Fruit fly (Drosophila melanogaster) whole organism, embryonic: ENCODE measurements around the gene pbl.

Source experiments
- CG10209 ChIP-seq: fragments of 200-800 bp; sonication (Bioruptor generic); optimal IDR thresholded peaks from 3 replicates; lab custom pipeline; 2017; ENCODE audit warnings: missing biosample characterization, mild to moderate bottlenecking, missing genetic modification characterization, missing genetic modification reagents
- CG1024 ChIP-seq: fragments of 200-800 bp; sonication (Bioruptor generic); IDR thresholded peaks from 2 replicates; pipeline ENCODE4 v1.3.6; 2022; ENCODE audit warnings: missing biosample characterization, missing genetic modification characterization
- CG11247 ChIP-seq: fragments of 200-800 bp; sonication (Bioruptor generic); IDR thresholded peaks from 2 replicates; pipeline ENCODE4 v1.3.6; 2022; ENCODE audit warnings: missing biosample characterization, missing genetic modification characterization
- CG11695 ChIP-seq: fragments of 200-800 bp; sonication (Bioruptor generic); IDR thresholded peaks from 3 replicates; pipeline ENCODE4 v1.3.6; 2022; ENCODE audit warnings: missing biosample characterization, missing genetic modification characterization
- CG12071 ChIP-seq: fragments of 200-800 bp; sonication (Bioruptor generic); optimal IDR thresholded peaks from 3 replicates; lab custom pipeline; 2018; ENCODE audit warnings: missing biosample characterization, mild to moderate bottlenecking, missing genetic modification characterization
- CG12104 ChIP-seq: fragments of 200-800 bp; sonication (Bioruptor generic); optimal IDR thresholded peaks from 3 replicates; lab custom pipeline; 2016; ENCODE audit warnings: missing biosample characterization, missing genetic modification characterization
- CG12155 ChIP-seq: fragments of 200-800 bp; sonication (Bioruptor generic); optimal IDR thresholded peaks from 3 replicates; lab custom pipeline; 2016; ENCODE audit warnings: missing biosample characterization, missing genetic modification characterization
- CG12391 ChIP-seq: fragments of 200-800 bp; sonication (Bioruptor generic); optimal IDR thresholded peaks from 3 replicates; lab custom pipeline; 2018; ENCODE audit warnings: missing biosample characterization, mild to moderate bottlenecking, missing genetic modification characterization, moderate library complexity
- CG13287 ChIP-seq: fragments of 200-800 bp; sonication (Bioruptor generic); IDR thresholded peaks from 2 replicates; pipeline ENCODE4 v1.3.6; 2022; ENCODE audit warnings: missing biosample characterization, missing genetic modification characterization; ENCODE audit not compliant: partially characterized antibody
- CG14667 ChIP-seq: fragments of 200-800 bp; sonication (Bioruptor generic); IDR thresholded peaks from 2 replicates; pipeline ENCODE4 v1.3.6; 2022; ENCODE audit warnings: missing biosample characterization, missing genetic modification characterization
- CG16813 ChIP-seq: fragments of 200-800 bp; sonication (Bioruptor generic); IDR thresholded peaks from 3 replicates; pipeline ENCODE4 v1.3.6; 2022; ENCODE audit warnings: missing biosample characterization, missing genetic modification characterization; ENCODE audit not compliant: partially characterized antibody
- CG2199 ChIP-seq: fragments of 200-800 bp; sonication (Bioruptor generic); IDR thresholded peaks from 3 replicates; pipeline ENCODE4 v1.3.6; 2022; ENCODE audit warnings: missing biosample characterization, missing genetic modification characterization
- CG2202 ChIP-seq: fragments of 200-800 bp; sonication (Bioruptor generic); optimal IDR thresholded peaks from 2 replicates; lab custom pipeline; 2018; ENCODE audit warnings: missing biosample characterization, mild to moderate bottlenecking, missing genetic modification characterization
- CG3281 ChIP-seq: fragments of 200-800 bp; sonication (Bioruptor generic); optimal IDR thresholded peaks from 3 replicates; lab custom pipeline; 2017; ENCODE audit warnings: missing biosample characterization, mild to moderate bottlenecking, missing genetic modification characterization
- CG3407 ChIP-seq: fragments of 200-800 bp; sonication (Bioruptor generic); optimal IDR thresholded peaks from 2 replicates; lab custom pipeline; 2018; ENCODE audit warnings: missing biosample characterization, mild to moderate bottlenecking, missing genetic modification characterization
- CG7839 ChIP-seq: fragments of 200-800 bp; sonication (Bioruptor generic); optimal IDR thresholded peaks from 3 replicates; lab custom pipeline; 2018; ENCODE audit warnings: missing biosample characterization, mild to moderate bottlenecking, missing genetic modification characterization, moderate library complexity
- CoRest ChIP-seq: fragments of 200-800 bp; sonication (Bioruptor generic); optimal IDR thresholded peaks from 3 replicates; lab custom pipeline; 2018; ENCODE audit warnings: missing biosample characterization, mild to moderate bottlenecking, missing genetic modification characterization, moderate library complexity
- Eip74EF ChIP-seq, 2 experiments: fragments of 200-800 bp in 1 of 2; fragments of >200 bp in 1 of 2; sonication (Bioruptor generic) in 1 of 2; optimal IDR thresholded peaks; 2 replicates each; lab custom pipeline; 2017 to 2019; ENCODE audit warnings: missing biosample characterization in 2 of 2, missing genetic modification characterization in 2 of 2, mild to moderate bottlenecking in 1 of 2, moderate library complexity in 1 of 2
- Hsf ChIP-seq: fragments of 200-800 bp; sonication (Bioruptor generic); optimal IDR thresholded peaks from 3 replicates; lab custom pipeline; 2016; ENCODE audit warnings: missing biosample characterization, missing genetic modification characterization
- Meics ChIP-seq: fragments of 200-800 bp; sonication (Bioruptor generic); optimal IDR thresholded peaks from 2 replicates; lab custom pipeline; 2017; ENCODE audit warnings: missing biosample characterization, mild to moderate bottlenecking, missing genetic modification characterization
- PHDP ChIP-seq: fragments of 200-800 bp; sonication (Bioruptor generic); optimal IDR thresholded peaks from 3 replicates; lab custom pipeline; 2018; ENCODE audit warnings: missing biosample characterization, mild to moderate bottlenecking, missing genetic modification characterization, moderate library complexity
- Rx ChIP-seq: fragments of 200-800 bp; sonication (Bioruptor generic); IDR thresholded peaks from 2 replicates; pipeline ENCODE4 v1.3.6; 2022; ENCODE audit warnings: missing biosample characterization, missing genetic modification characterization
- Scr ChIP-seq: fragments of 200-800 bp; sonication (Bioruptor generic); IDR thresholded peaks from 2 replicates; pipeline ENCODE4 v1.3.6; 2022; ENCODE audit warnings: missing biosample characterization, missing genetic modification characterization; ENCODE audit not compliant: partially characterized antibody
- Six4 ChIP-seq: fragments of 200-800 bp; sonication (Bioruptor generic); optimal IDR thresholded peaks from 2 replicates; lab custom pipeline; 2016; ENCODE audit warnings: missing biosample characterization, missing genetic modification characterization
- TFAM ChIP-seq: fragments of 200-800 bp; sonication (Bioruptor generic); optimal IDR thresholded peaks from 2 replicates; lab custom pipeline; 2017; ENCODE audit warnings: missing biosample characterization, missing genetic modification characterization, inconsistent platforms
- Taf1 ChIP-seq: fragments of 200-800 bp; sonication (Bioruptor generic); IDR thresholded peaks from 2 replicates; pipeline ENCODE4 v1.3.6; 2022; ENCODE audit warnings: missing biosample characterization, missing genetic modification characterization
- Xbp1 ChIP-seq: fragments of 200-800 bp; sonication (Bioruptor generic); optimal IDR thresholded peaks from 3 replicates; lab custom pipeline; 2016; ENCODE audit warnings: missing biosample characterization, mild to moderate bottlenecking, missing genetic modification characterization
- ab ChIP-seq: fragments of 200-800 bp; sonication (Bioruptor generic); optimal IDR thresholded peaks from 2 replicates; lab custom pipeline; 2016; ENCODE audit warnings: missing biosample characterization, missing genetic modification characterization
- ap ChIP-seq: fragments of 200-800 bp; sonication (Bioruptor generic); IDR thresholded peaks from 2 replicates; pipeline ENCODE4 v1.3.6; 2022; ENCODE audit warnings: missing biosample characterization, missing genetic modification characterization
- ato ChIP-seq: fragments of 200-800 bp; sonication (Bioruptor generic); IDR thresholded peaks from 2 replicates; pipeline ENCODE4 v1.3.6; 2022; ENCODE audit warnings: missing biosample characterization, missing genetic modification characterization; ENCODE audit not compliant: partially characterized antibody
- bbx ChIP-seq: fragments of 200-800 bp; sonication (Bioruptor generic); IDR thresholded peaks from 2 replicates; pipeline ENCODE4 v1.3.6; 2022; ENCODE audit warnings: missing biosample characterization, missing genetic modification characterization; ENCODE audit not compliant: partially characterized antibody
- br ChIP-seq: fragments of >200 bp; optimal IDR thresholded peaks from 2 replicates; lab custom pipeline; 2017
- caup ChIP-seq: fragments of 200-800 bp; sonication (Bioruptor generic); optimal IDR thresholded peaks from 3 replicates; lab custom pipeline; 2017; ENCODE audit warnings: missing biosample characterization, mild to moderate bottlenecking, missing genetic modification characterization, moderate library complexity; ENCODE audit not compliant: severe bottlenecking
- cwo ChIP-seq: fragments of 200-800 bp; sonication (Bioruptor generic); optimal IDR thresholded peaks from 3 replicates; lab custom pipeline; 2017; ENCODE audit warnings: missing biosample characterization, missing genetic modification characterization, mild to moderate bottlenecking, moderate library complexity, missing genetic modification reagents
- dysf ChIP-seq: fragments of 200-800 bp; sonication (Bioruptor generic); IDR thresholded peaks from 3 replicates; pipeline ENCODE4 v1.3.6; 2022; ENCODE audit warnings: missing biosample characterization, missing genetic modification characterization
- fd64A ChIP-seq: fragments of 200-800 bp; sonication (Bioruptor generic); optimal IDR thresholded peaks from 3 replicates; lab custom pipeline; 2018; ENCODE audit warnings: missing biosample characterization, mild to moderate bottlenecking, missing genetic modification characterization
- gcm ChIP-seq: fragments of 200-800 bp; sonication (Bioruptor generic); optimal IDR thresholded peaks from 2 replicates; lab custom pipeline; 2019; ENCODE audit warnings: missing biosample characterization, mild to moderate bottlenecking, missing genetic modification characterization, moderate library complexity
- gfzf ChIP-seq: fragments of 200-800 bp; sonication (Bioruptor generic); optimal IDR thresholded peaks from 2 replicates; lab custom pipeline; 2016; ENCODE audit warnings: missing biosample characterization, mild to moderate bottlenecking, missing genetic modification characterization, moderate library complexity
- h ChIP-seq: fragments of >200 bp; optimal IDR thresholded peaks from 2 replicates; lab custom pipeline; 2017
- lmd ChIP-seq: fragments of 200-800 bp; sonication (Bioruptor generic); IDR thresholded peaks from 2 replicates; pipeline ENCODE4 v1.3.6; 2022; ENCODE audit warnings: missing biosample characterization, missing genetic modification characterization
- lov ChIP-seq, 2 experiments: fragments of 200-800 bp in 1 of 2; fragments of >200 bp in 1 of 2; sonication (Bioruptor generic) in 1 of 2; IDR thresholded peaks in 1 of 2; optimal IDR thresholded peaks in 1 of 2; 2 replicates in 1 of 2; 3 replicates in 1 of 2; pipeline versions ENCODE4 v1.3.6 to Lab custom; 2017 to 2022; ENCODE audit warnings: missing biosample characterization in 1 of 2, missing genetic modification characterization in 1 of 2
- nau ChIP-seq: fragments of 200-800 bp; sonication (Bioruptor generic); optimal IDR thresholded peaks from 3 replicates; lab custom pipeline; 2017; ENCODE audit warnings: missing biosample characterization, mild to moderate bottlenecking, missing genetic modification characterization, missing genetic modification reagents
- pan ChIP-seq, 4 experiments: fragments of >200 bp in 3 of 4; fragments of 200-800 bp in 1 of 4; sonication (Bioruptor generic) in 1 of 4; optimal IDR thresholded peaks in 3 of 4; IDR thresholded peaks in 1 of 4; 2 replicates each; pipeline versions ENCODE4 v1.3.6 to Lab custom; 2017 to 2022; ENCODE audit warnings: missing biosample characterization in 2 of 4, missing genetic modification characterization in 2 of 4, mixed read lengths in 1 of 4
- repo ChIP-seq: fragments of 200-800 bp; sonication (Bioruptor generic); optimal IDR thresholded peaks from 2 replicates; lab custom pipeline; 2016; ENCODE audit warnings: missing biosample characterization, missing genetic modification characterization
- shn ChIP-seq: fragments of 200-800 bp; sonication (Bioruptor generic); optimal IDR thresholded peaks from 3 replicates; lab custom pipeline; 2016; ENCODE audit warnings: missing biosample characterization, missing genetic modification characterization
- slou ChIP-seq: fragments of 200-800 bp; sonication (Bioruptor generic); optimal IDR thresholded peaks from 3 replicates; lab custom pipeline; 2016; ENCODE audit warnings: missing biosample characterization, missing genetic modification characterization
- trem ChIP-seq: fragments of 200-800 bp; optimal IDR thresholded peaks from 3 replicates; lab custom pipeline; 2019; ENCODE audit warnings: missing biosample characterization, mild to moderate bottlenecking, missing genetic modification characterization, moderate library complexity
- trh ChIP-seq: fragments of 200-800 bp; sonication (Bioruptor generic); optimal IDR thresholded peaks from 2 replicates; lab custom pipeline; 2016; ENCODE audit warnings: missing biosample characterization, missing genetic modification characterization
- z ChIP-seq: fragments of 200-800 bp; sonication (Bioruptor generic); IDR thresholded peaks from 3 replicates; pipeline ENCODE4 v1.3.6; 2022; ENCODE audit warnings: missing biosample characterization, missing genetic modification characterization
- zf30C ChIP-seq: fragments of 200-800 bp; sonication (Bioruptor generic); optimal IDR thresholded peaks from 3 replicates; lab custom pipeline; 2018; ENCODE audit warnings: missing biosample characterization, mild to moderate bottlenecking, missing genetic modification characterization

pbl gene

dm6 chr3L:7866558-7866957, 45.2 kb downstream of the pbl start (continued):
- TF ChIP-seq shn (GFP tag; lab: Kevin White, UChicago) (no peak), Taf1 (GFP tag; lab: Robert Waterston, UW) (peak; percentile 52; the same call in 1 of the 2 replicates), Hsf (no peak), ap (no peak), CG11695 (GFP tag; lab: Robert Waterston, UW) (peak; percentile 43; the same call in 1 of the 3 replicates), Eip74EF (GFP tag; optimal IDR thresholded peaks at IDR 0.05; lab: Kevin White, UChicago) (no peak), CG12391 (tag; lab: Kevin White, UChicago) (peak; percentile 3), CG2199 (GFP tag; lab: Robert Waterston, UW) (no peak), bbx (no peak), CG12155 (GFP tag; lab: Kevin White, UChicago) (peak; percentile 10), lov (optimal IDR thresholded peaks at IDR 0.05; lab: Kevin White, UChicago) (no peak), lov (GFP tag; IDR thresholded peaks at IDR 0.05; lab: Robert Waterston, UW) (no peak), pan (optimal IDR thresholded peaks at IDR 0.05; lab: Kevin White, UChicago) (no peak), pan (GFP tag; optimal IDR thresholded peaks at IDR 0.05 in 1 of 2, IDR thresholded peaks at IDR 0.05 in 1 of 2) (peak in 1 of 2 experiments; percentile 11), CG10209 (GFP tag; lab: Kevin White, UChicago) (peak; percentile 19), CG14667 (GFP tag; lab: Robert Waterston, UW) (no peak), ab (GFP tag; lab: Kevin White, UChicago) (no peak), CG2202 (tag; lab: Kevin White, UChicago) (no peak), dysf (GFP tag; lab: Robert Waterston, UW) (peak; percentile 62; the same call in 2 of the 3 replicates), cwo (no peak), gfzf (GFP tag; lab: Kevin White, UChicago) (no peak), CG3407 (GFP tag; lab: Kevin White, UChicago) (no peak), Scr (GFP tag; lab: Robert Waterston, UW) (no peak), CG7839 (tag; lab: Kevin White, UChicago) (peak; percentile 26), CG3281 (GFP tag; lab: Kevin White, UChicago) (peak; percentile 58), slou (no peak), CG12071 (GFP tag; lab: Kevin White, UChicago) (no peak), CoRest (tag; lab: Kevin White, UChicago) (peak; percentile 12), trh (GFP tag; lab: Kevin White, UChicago) (no peak), ato (GFP tag; lab: Robert Waterston, UW) (no peak), TFAM (GFP tag; lab: Kevin White, UChicago) (no peak), CG11247 (GFP tag; lab: Robert Waterston, UW) (no peak), nau (GFP tag; lab: Kevin White, UChicago) (no peak), caup (GFP tag; lab: Kevin White, UChicago) (peak; percentile 15), Meics (peak; percentile 72), CG13287 (GFP tag; lab: Robert Waterston, UW) (no peak), Rx (no peak), PHDP (tag; lab: Kevin White, UChicago) (peak; percentile 25), CG1024 (no peak), h (lab: Kevin White, UChicago) (no peak), CG12104 (GFP tag; lab: Kevin White, UChicago) (no peak), gcm (no peak), fd64A (no peak), Xbp1 (GFP tag; lab: Kevin White, UChicago) (peak; percentile 18), Six4 (GFP tag; lab: Kevin White, UChicago) (no peak), lmd (peak; percentile 51; the same call in 1 of the 2 replicates), repo (no peak), zf30C (GFP tag; lab: Kevin White, UChicago) (no peak), CG16813 (GFP tag; lab: Robert Waterston, UW) (no peak), trem (tag; lab: Kevin White, UChicago) (no peak), z (no peak), br (lab: Kevin White, UChicago) (no peak)
